Fruit fly (Drosophila melanogaster) whole organism: ENCODE measurements around the gene PolE1.

ENCODE experiments used
- CG8478 ChIP-seq: fragments of >200 bp; optimal IDR thresholded peaks from 2 replicates; lab custom pipeline; 2018; ENCODE audit warnings: inconsistent platforms
- Dll ChIP-seq: fragments of >200 bp; optimal IDR thresholded peaks from 2 replicates; lab custom pipeline; 2017
- pan ChIP-seq: fragments of >200 bp; optimal IDR thresholded peaks from 2 replicates; lab custom pipeline; 2017
- psq ChIP-seq: fragments of >200 bp; optimal IDR thresholded peaks from 2 replicates; lab custom pipeline; 2017
- usp ChIP-seq: fragments of >200 bp; optimal IDR thresholded peaks from 2 replicates; lab custom pipeline; 2017; ENCODE audit warnings: missing biosample characterization, missing genetic modification characterization, mixed read lengths

DNA sequence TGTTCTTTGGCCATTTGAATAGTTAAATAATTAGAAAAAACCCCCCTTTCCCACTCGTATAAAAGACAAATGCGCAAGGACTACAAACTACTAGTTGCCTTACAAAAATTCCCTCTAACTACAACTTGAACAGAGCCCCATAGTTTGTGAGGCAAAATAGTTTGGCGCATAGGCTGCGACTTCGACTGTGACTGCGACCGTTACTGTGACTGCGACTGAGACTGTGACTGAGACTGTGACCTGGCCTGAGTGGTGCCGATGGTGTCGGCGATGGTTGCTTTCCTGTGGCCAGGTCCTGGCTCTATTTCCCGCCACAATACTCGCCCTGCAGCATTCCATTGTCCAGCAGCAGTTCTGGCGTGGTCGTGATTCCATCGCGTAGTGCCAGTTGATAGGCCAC is 29.4 kb downstream of the PolE1 start:
- TF ChIP-seq pan (no peak), psq (lab: Kevin White, UChicago) (no peak), CG8478 (no peak), usp (no peak), Dll (lab: Kevin White, UChicago) (no peak)
